Worm (Caenorhabditis elegans) whole organism, young adult: ENCODE measurements around the gene lst-6.

Source experiments
- C06A6.2 ChIP-seq: fragments of 200-800 bp; sonication (Bioruptor generic); conservative IDR thresholded peaks from 2 replicates; pipeline ENCODE4 v1.3.6; 2022; ENCODE audit warnings: missing genetic modification characterization, missing compliant biosample characterization
- C17E4.6 ChIP-seq: fragments of 200-800 bp; sonication (Bioruptor generic); IDR thresholded peaks from 2 replicates; pipeline ENCODE4 v1.3.6; 2022; ENCODE audit warnings: missing genetic modification reagents, missing genetic modification characterization, missing compliant biosample characterization
- D2030.7 ChIP-seq: fragments of 200-800 bp; sonication (Bioruptor generic); IDR thresholded peaks from 2 replicates; pipeline ENCODE4 v1.3.6; 2022; ENCODE audit warnings: missing genetic modification reagents, missing genetic modification characterization, missing compliant biosample characterization
- T07F8.4 ChIP-seq: sonication (generic microtip); optimal IDR thresholded peaks from 2 replicates; lab custom pipeline; 2016; ENCODE audit warnings: mild to moderate bottlenecking, missing genetic modification characterization, moderate library complexity, missing compliant biosample characterization
- Y53F4B.3 ChIP-seq: fragments of 200-800 bp; sonication (Bioruptor generic); IDR thresholded peaks from 2 replicates; pipeline ENCODE4 v1.3.6; 2022; ENCODE audit warnings: missing genetic modification reagents, missing genetic modification characterization, missing compliant biosample characterization
- Y79H2A.3 ChIP-seq: fragments of 200-800 bp; sonication (Bioruptor generic); conservative IDR thresholded peaks from 2 replicates; pipeline ENCODE4 v1.3.6; 2022; ENCODE audit warnings: missing genetic modification reagents, missing genetic modification characterization, missing compliant biosample characterization
- Y95B8A.8 ChIP-seq: fragments of 200-800 bp; sonication (Bioruptor generic); IDR thresholded peaks from 2 replicates; pipeline ENCODE4 v1.3.6; 2022; ENCODE audit warnings: missing genetic modification reagents, missing genetic modification characterization, missing compliant biosample characterization
- ZK185.1 ChIP-seq: sonication (generic microtip); optimal IDR thresholded peaks from 2 replicates; lab custom pipeline; 2016; ENCODE audit warnings: mild to moderate bottlenecking, missing genetic modification characterization, missing compliant biosample characterization; ENCODE audit not compliant: poor library complexity, severe bottlenecking
- akir-1 ChIP-seq: fragments of 200-800 bp; sonication (Bioruptor generic); optimal IDR thresholded peaks from 2 replicates; lab custom pipeline; 2018; ENCODE audit warnings: mild to moderate bottlenecking, missing genetic modification characterization, moderate library complexity, missing compliant biosample characterization
- ama-1 ChIP-seq, 3 experiments: fragments of 150-350 bp in 1 of 3; sonication (generic microtip) in 2 of 3; optimal IDR thresholded peaks; 2 replicates each; lab custom pipeline; 2014 to 2018; ENCODE audit warnings: missing biosample characterization in 2 of 3, missing genetic modification characterization in 2 of 3, missing genetic modification reagents in 2 of 3
- aptf-2 ChIP-seq: fragments of 200-800 bp; sonication (Bioruptor generic); conservative IDR thresholded peaks from 2 replicates; pipeline ENCODE4 v1.3.6; 2022; ENCODE audit warnings: missing genetic modification reagents, missing genetic modification characterization, missing compliant biosample characterization
- atf-7 ChIP-seq: sonication (generic microtip); optimal IDR thresholded peaks from 2 replicates; lab custom pipeline; 2017; ENCODE audit warnings: mild to moderate bottlenecking, missing genetic modification characterization, missing compliant biosample characterization
- attf-5 ChIP-seq: fragments of 200-800 bp; sonication (Bioruptor generic); optimal IDR thresholded peaks from 2 replicates; lab custom pipeline; 2018; ENCODE audit warnings: mild to moderate bottlenecking, missing genetic modification characterization, missing compliant biosample characterization
- cebp-1 ChIP-seq, 2 experiments: fragments of 200-800 bp in 1 of 2; sonication (Bioruptor generic) in 1 of 2; sonication (generic microtip) in 1 of 2; IDR thresholded peaks in 1 of 2; optimal IDR thresholded peaks in 1 of 2; 2 replicates each; pipeline versions ENCODE4 v1.3.6 to Lab custom; 2017 to 2022; ENCODE audit warnings: missing compliant biosample characterization in 2 of 2, missing genetic modification characterization in 2 of 2, mild to moderate bottlenecking in 1 of 2, missing genetic modification reagents in 1 of 2, moderate library complexity in 1 of 2
- cebp-2 ChIP-seq: fragments of 200-800 bp; sonication (Bioruptor generic); IDR thresholded peaks from 2 replicates; pipeline ENCODE4 v1.3.6; 2022; ENCODE audit warnings: missing genetic modification characterization, missing compliant biosample characterization
- ceh-27 ChIP-seq: fragments of 200-800 bp; sonication (Bioruptor generic); optimal IDR thresholded peaks from 2 replicates; lab custom pipeline; 2018; ENCODE audit warnings: mild to moderate bottlenecking, missing genetic modification characterization, moderate library complexity, missing compliant biosample characterization
- die-1 ChIP-seq: sonication (generic microtip); optimal IDR thresholded peaks from 2 replicates; lab custom pipeline; 2016; ENCODE audit warnings: missing genotype, mild to moderate bottlenecking, missing genetic modification characterization, missing compliant biosample characterization
- efl-1 ChIP-seq: fragments of 150-350 bp; optimal IDR thresholded peaks from 2 replicates; lab custom pipeline; 2014; ENCODE audit warnings: missing biosample characterization, missing genetic modification reagents, missing genetic modification characterization
- egrh-3 ChIP-seq: fragments of 200-800 bp; sonication (Bioruptor generic); IDR thresholded peaks from 2 replicates; pipeline ENCODE4 v1.3.6; 2022; ENCODE audit warnings: missing genetic modification reagents, missing genetic modification characterization, missing compliant biosample characterization
- ekl-4 ChIP-seq: fragments of 200-800 bp; sonication (Bioruptor generic); IDR thresholded peaks from 2 replicates; pipeline ENCODE4 v1.3.6; 2022; ENCODE audit warnings: missing genetic modification reagents, missing genetic modification characterization, missing compliant biosample characterization
- fkh-3 ChIP-seq: sonication (generic microtip); optimal IDR thresholded peaks from 2 replicates; lab custom pipeline; 2016; ENCODE audit warnings: mild to moderate bottlenecking, missing genetic modification characterization, missing compliant biosample characterization
- hmg-1.2 ChIP-seq: fragments of 200-800 bp; sonication (Bioruptor generic); IDR thresholded peaks from 2 replicates; pipeline ENCODE4 v1.3.6; 2022; ENCODE audit warnings: missing genetic modification reagents, missing genetic modification characterization, missing compliant biosample characterization
- hmg-20 ChIP-seq: fragments of 200-800 bp; sonication (Bioruptor generic); IDR thresholded peaks from 2 replicates; pipeline ENCODE4 v1.3.6; 2022; ENCODE audit warnings: missing genetic modification reagents, missing genetic modification characterization, missing compliant biosample characterization
- lsy-27 ChIP-seq: sonication (generic microtip); optimal IDR thresholded peaks from 2 replicates; lab custom pipeline; 2017; ENCODE audit warnings: missing genetic modification characterization, mild to moderate bottlenecking, missing compliant biosample characterization, antibody characterized with exemption, missing genotype, borderline replicate concordance; ENCODE audit not compliant: insufficient read depth
- madf-6 ChIP-seq: fragments of 200-800 bp; sonication (Bioruptor generic); IDR thresholded peaks from 2 replicates; pipeline ENCODE4 v1.3.6; 2022; ENCODE audit warnings: missing genetic modification reagents, missing genetic modification characterization, missing compliant biosample characterization
- mcd-1 ChIP-seq: fragments of 200-800 bp; sonication (Bioruptor generic); IDR thresholded peaks from 2 replicates; pipeline ENCODE4 v1.3.6; 2022; ENCODE audit warnings: missing genetic modification reagents, missing genetic modification characterization, missing compliant biosample characterization
- nfya-1 ChIP-seq: sonication (generic microtip); optimal IDR thresholded peaks from 2 replicates; lab custom pipeline; 2017; ENCODE audit warnings: antibody characterized with exemption, missing compliant biosample characterization, missing genetic modification characterization, borderline replicate concordance; ENCODE audit not compliant: insufficient read depth
- nfya-2 ChIP-seq: fragments of 200-800 bp; sonication (Bioruptor generic); IDR thresholded peaks from 2 replicates; pipeline ENCODE4 v1.3.6; 2022; ENCODE audit warnings: missing genetic modification reagents, missing genetic modification characterization, missing compliant biosample characterization
- nfyb-1 ChIP-seq: fragments of 200-800 bp; sonication (Bioruptor generic); IDR thresholded peaks from 2 replicates; pipeline ENCODE4 v1.3.6; 2022; ENCODE audit warnings: missing genetic modification reagents, missing genetic modification characterization, missing compliant biosample characterization
- nhr-120 ChIP-seq: fragments of 200-800 bp; sonication (Bioruptor generic); IDR thresholded peaks from 2 replicates; pipeline ENCODE4 v1.3.6; 2022; ENCODE audit warnings: missing genetic modification characterization, missing compliant biosample characterization
- nhr-90 ChIP-seq: sonication (generic microtip); optimal IDR thresholded peaks from 2 replicates; lab custom pipeline; 2016; ENCODE audit warnings: missing genotype, mild to moderate bottlenecking, missing genetic modification characterization, missing compliant biosample characterization
- pbrm-1 ChIP-seq: fragments of 200-800 bp; sonication (Bioruptor generic); IDR thresholded peaks from 2 replicates; pipeline ENCODE4 v1.3.6; 2022; ENCODE audit warnings: missing genetic modification reagents, missing genetic modification characterization, missing compliant biosample characterization
- rec-8 ChIP-seq, 2 experiments: sonication (generic microtip); optimal IDR thresholded peaks; 2 replicates each; lab custom pipeline; 2016; ENCODE audit warnings: mild to moderate bottlenecking in 2 of 2, missing genetic modification characterization in 2 of 2, missing genetic modification reagents in 2 of 2, missing genotype in 2 of 2, missing biosample characterization in 1 of 2, missing compliant biosample characterization in 1 of 2, moderate library complexity in 1 of 2
- rpc-1 ChIP-seq, 2 experiments: fragments of 150-350 bp in 1 of 2; sonication (generic microtip) in 1 of 2; optimal IDR thresholded peaks; 2 replicates each; lab custom pipeline; 2014 to 2018; ENCODE audit warnings: missing biosample characterization in 1 of 2, missing genetic modification characterization in 1 of 2, missing genetic modification reagents in 1 of 2, missing genotype in 1 of 2
- sea-2 ChIP-seq: fragments of 200-800 bp; sonication (Bioruptor generic); IDR thresholded peaks from 2 replicates; pipeline ENCODE4 v1.3.6; 2022; ENCODE audit warnings: missing genetic modification characterization, missing compliant biosample characterization
- snpc-1.3 ChIP-seq: sonication (generic microtip); optimal IDR thresholded peaks from 2 replicates; lab custom pipeline; 2017; ENCODE audit warnings: missing genetic modification characterization, mild to moderate bottlenecking, missing compliant biosample characterization, antibody characterized with exemption, moderate library complexity, missing genotype, missing genetic modification reagents; ENCODE audit not compliant: insufficient read depth
- snpc-4 ChIP-seq, 5 experiments: fragments of 150-350 bp in 1 of 5; sonication (generic microtip) in 4 of 5; optimal IDR thresholded peaks; 2 replicates each; lab custom pipeline; 2014 to 2018; ENCODE audit warnings: missing genetic modification characterization in 5 of 5, missing biosample characterization in 3 of 5, antibody characterized with exemption in 2 of 5, mild to moderate bottlenecking in 2 of 5, missing compliant biosample characterization in 2 of 5, missing genotype in 2 of 5, moderate library complexity in 2 of 5, missing genetic modification reagents in 1 of 5
- ztf-26 ChIP-seq: sonication (generic microtip); optimal IDR thresholded peaks from 2 replicates; lab custom pipeline; 2017; ENCODE audit warnings: missing genetic modification characterization, missing compliant biosample characterization
- ztf-28 ChIP-seq: fragments of 200-800 bp; sonication (Bioruptor generic); IDR thresholded peaks from 2 replicates; pipeline ENCODE4 v1.3.6; 2022; ENCODE audit warnings: missing genetic modification reagents, missing genetic modification characterization, missing compliant biosample characterization
- ztf-3 ChIP-seq: fragments of 200-800 bp; sonication (Bioruptor generic); optimal IDR thresholded peaks from 2 replicates; lab custom pipeline; 2018; ENCODE audit warnings: mild to moderate bottlenecking, missing genetic modification characterization, missing compliant biosample characterization
- ztf-6 ChIP-seq: fragments of 200-800 bp; sonication (Bioruptor generic); IDR thresholded peaks from 2 replicates; pipeline ENCODE4 v1.3.6; 2022; ENCODE audit warnings: missing genetic modification reagents, missing genetic modification characterization, missing compliant biosample characterization

Gene lst-6

ce11 chrII:6970515-6970914 is 51.8 kb downstream of the lst-6 start, which contains the start of gene C15F1.5:
TSS of gene C15F1.5 (minus strand) at chrII:6970615.
- TF ChIP-seq C17E4.6 (GFP tag; lab: Robert Waterston, UW), result no peak
- no peak for TF ChIP-seq cebp-1 (GFP tag; IDR thresholded peaks at IDR 0.05; lab: Robert Waterston, UW)
- peak; percentile 19 for TF ChIP-seq cebp-1 (tag; optimal IDR thresholded peaks at IDR 0.05; lab: Kevin White, UChicago)

ce11 chrII:6968191-6968675 is 54.1 kb downstream of the lst-6 start:
- TF ChIP-seq ztf-6 (0 out of 2 replicates have a peak, but pooled peaks have one; percentile 73), sea-2 (GFP tag; lab: Robert Waterston, UW) (0 out of 2 replicates have a peak, but pooled peaks have one; percentile 76), T07F8.4 (tag; lab: Kevin White, UChicago) (peak; percentile 14), cebp-2 (GFP tag; lab: Robert Waterston, UW) (peak; percentile 61; the same call in 1 of the 2 replicates), atf-7 (tag; lab: Kevin White, UChicago) (peak; percentile 59), ekl-4 (GFP tag; lab: Robert Waterston, UW) (peak; percentile 93), nfya-1 (tag; lab: Kevin White, UChicago) (no peak), nfyb-1 (GFP tag; lab: Robert Waterston, UW) (peak; percentile 93), lsy-27 (tag; lab: Kevin White, UChicago) (no peak), attf-5 (GFP tag; lab: Kevin White, UChicago) (peak; percentile 63), Y53F4B.3 (GFP tag; lab: Robert Waterston, UW) (peak; percentile 29; the same call in 1 of the 2 replicates), akir-1 (peak; percentile 10), ztf-26 (tag; lab: Kevin White, UChicago) (peak; percentile 13), snpc-4 (GFP tag; optimal IDR thresholded peaks at IDR 0.05; lab: Kevin White, UChicago) (peak; percentile 97), snpc-4 (tag; optimal IDR thresholded peaks at IDR 0.05; lab: Kevin White, UChicago) (peak; percentile 97 to 99 (median 98)), ZK185.1 (tag; lab: Kevin White, UChicago) (peak; percentile 35), ama-1 (optimal IDR thresholded peaks at IDR 0.05; lab: Kevin White, UChicago) (peak; percentile 64), ama-1 (GFP tag; optimal IDR thresholded peaks at IDR 0.05; lab: Kevin White, UChicago) (peak in 1 of 2 experiments; percentile 59), nhr-120 (GFP tag; lab: Robert Waterston, UW) (no peak), snpc-1.3 (tag; lab: Kevin White, UChicago) (peak; percentile 70), hmg-1.2 (GFP tag; lab: Robert Waterston, UW) (peak; percentile 89), efl-1 (GFP tag; lab: Kevin White, UChicago) (peak; percentile 31), madf-6 (GFP tag; lab: Robert Waterston, UW) (peak; percentile 88), mcd-1 (GFP tag; lab: Robert Waterston, UW) (peak; percentile 81), aptf-2 (0 out of 2 replicates have a peak, but pooled peaks have one; percentile 43), Y79H2A.3 (GFP tag; lab: Robert Waterston, UW) (0 out of 2 replicates have a peak, but pooled peaks have one; percentile 36), rpc-1 (optimal IDR thresholded peaks at IDR 0.05; lab: Kevin White, UChicago) (no peak), rpc-1 (tag; optimal IDR thresholded peaks at IDR 0.05; lab: Kevin White, UChicago) (peak; percentile 4), nfya-2 (GFP tag; lab: Robert Waterston, UW) (peak; percentile 58; the same call in 1 of the 2 replicates), D2030.7 (GFP tag; lab: Robert Waterston, UW) (peak; percentile 97), ceh-27 (peak; percentile 40), fkh-3 (tag; lab: Kevin White, UChicago) (peak; percentile 80), cebp-1 (GFP tag; IDR thresholded peaks at IDR 0.05; lab: Robert Waterston, UW) (no peak), cebp-1 (tag; optimal IDR thresholded peaks at IDR 0.05; lab: Kevin White, UChicago) (peak; percentile 62), hmg-20 (GFP tag; lab: Robert Waterston, UW) (peak; percentile 69; the same call in 1 of the 2 replicates), egrh-3 (GFP tag; lab: Robert Waterston, UW) (peak; percentile 74), C06A6.2 (peak; percentile 67), pbrm-1 (GFP tag; lab: Robert Waterston, UW) (peak; percentile 93), Y95B8A.8 (GFP tag; lab: Robert Waterston, UW) (peak; percentile 81), nhr-90 (tag; lab: Kevin White, UChicago) (peak; percentile 41), die-1 (tag; lab: Kevin White, UChicago) (peak; percentile 59), rec-8 (tag; optimal IDR thresholded peaks at IDR 0.05; lab: Kevin White, UChicago) (peak in 1 of 2 experiments; percentile 61), ztf-3 (GFP tag; lab: Kevin White, UChicago) (peak; percentile 9), ztf-28 (GFP tag; lab: Robert Waterston, UW) (peak; percentile 68; the same call in 1 of the 2 replicates)
